Fruit fly (Drosophila melanogaster) whole organism, embryonic: ENCODE measurements around the gene CG3505.

Experiments used
- ATbp ChIP-seq: fragments of 200-800 bp; sonication (Bioruptor generic); optimal IDR thresholded peaks from 2 replicates; lab custom pipeline; 2017; ENCODE audit warnings: missing biosample characterization, mild to moderate bottlenecking, missing genetic modification characterization, missing genetic modification reagents
- CG10431 ChIP-seq: fragments of 200-800 bp; sonication (Bioruptor generic); optimal IDR thresholded peaks from 3 replicates; lab custom pipeline; 2018; ENCODE audit warnings: missing biosample characterization, mild to moderate bottlenecking, missing genetic modification characterization
- CG10543 ChIP-seq: fragments of 200-800 bp; sonication (Bioruptor generic); optimal IDR thresholded peaks from 3 replicates; lab custom pipeline; 2017; ENCODE audit warnings: missing biosample characterization, mild to moderate bottlenecking, missing genetic modification characterization, moderate library complexity
- CG10959 ChIP-seq: fragments of 200-800 bp; sonication (Bioruptor generic); IDR thresholded peaks from 2 replicates; pipeline ENCODE4 v1.3.6; 2022; ENCODE audit warnings: missing biosample characterization, missing genetic modification characterization
- CG12391 ChIP-seq: fragments of 200-800 bp; sonication (Bioruptor generic); optimal IDR thresholded peaks from 3 replicates; lab custom pipeline; 2018; ENCODE audit warnings: missing biosample characterization, mild to moderate bottlenecking, missing genetic modification characterization, moderate library complexity
- CG13894 ChIP-seq: fragments of 200-800 bp; sonication (Bioruptor generic); optimal IDR thresholded peaks from 3 replicates; lab custom pipeline; 2018; ENCODE audit warnings: missing biosample characterization, mild to moderate bottlenecking, missing genetic modification characterization, moderate library complexity
- CG1603 ChIP-seq: fragments of 200-800 bp; sonication (Bioruptor generic); optimal IDR thresholded peaks from 2 replicates; lab custom pipeline; 2019; ENCODE audit warnings: missing biosample characterization, mild to moderate bottlenecking, missing genetic modification characterization, moderate library complexity
- CG16813 ChIP-seq: fragments of 200-800 bp; sonication (Bioruptor generic); IDR thresholded peaks from 3 replicates; pipeline ENCODE4 v1.3.6; 2022; ENCODE audit warnings: missing biosample characterization, missing genetic modification characterization; ENCODE audit not compliant: partially characterized antibody
- CG16863 ChIP-seq: fragments of 200-800 bp; sonication (Bioruptor generic); optimal IDR thresholded peaks from 3 replicates; lab custom pipeline; 2016; ENCODE audit warnings: missing biosample characterization, missing genetic modification characterization
- CG17568 ChIP-seq: fragments of 200-800 bp; sonication (Bioruptor generic); optimal IDR thresholded peaks from 2 replicates; lab custom pipeline; 2018; ENCODE audit warnings: missing biosample characterization, mild to moderate bottlenecking, missing genetic modification characterization, moderate library complexity
- CG18011 ChIP-seq: fragments of 200-800 bp; sonication (Bioruptor generic); optimal IDR thresholded peaks from 2 replicates; lab custom pipeline; 2017; ENCODE audit warnings: missing biosample characterization, missing genetic modification characterization, mild to moderate bottlenecking, moderate library complexity, missing genotype
- CG2116 ChIP-seq: fragments of 200-800 bp; sonication (Bioruptor generic); optimal IDR thresholded peaks from 3 replicates; lab custom pipeline; 2018; ENCODE audit warnings: missing biosample characterization, mild to moderate bottlenecking, missing genetic modification characterization
- CG2712 ChIP-seq: fragments of 200-800 bp; optimal IDR thresholded peaks from 3 replicates; lab custom pipeline; 2019; ENCODE audit warnings: missing biosample characterization, mild to moderate bottlenecking, missing genetic modification characterization, moderate library complexity
- CG4360 ChIP-seq: fragments of 200-800 bp; sonication (Bioruptor generic); IDR thresholded peaks from 2 replicates; pipeline ENCODE4 v1.3.6; 2022; ENCODE audit warnings: missing biosample characterization, missing genetic modification characterization
- CG6791 ChIP-seq: fragments of 200-800 bp; sonication (Bioruptor generic); IDR thresholded peaks from 3 replicates; pipeline ENCODE4 v1.3.6; 2022; ENCODE audit warnings: missing biosample characterization, missing genetic modification characterization; ENCODE audit not compliant: partially characterized antibody
- CG7963 ChIP-seq: fragments of 200-800 bp; sonication (Bioruptor generic); IDR thresholded peaks from 3 replicates; pipeline ENCODE4 v1.3.6; 2022; ENCODE audit warnings: missing biosample characterization, missing genetic modification characterization; ENCODE audit not compliant: partially characterized antibody
- CG9609 ChIP-seq: fragments of 200-800 bp; sonication (Bioruptor generic); optimal IDR thresholded peaks from 3 replicates; lab custom pipeline; 2016; ENCODE audit warnings: missing biosample characterization, missing genetic modification characterization
- CoRest ChIP-seq: fragments of 200-800 bp; sonication (Bioruptor generic); optimal IDR thresholded peaks from 3 replicates; lab custom pipeline; 2018; ENCODE audit warnings: missing biosample characterization, mild to moderate bottlenecking, missing genetic modification characterization, moderate library complexity
- CrebB ChIP-seq: fragments of 200-800 bp; sonication (Bioruptor generic); optimal IDR thresholded peaks from 3 replicates; lab custom pipeline; 2018; ENCODE audit warnings: missing biosample characterization, mild to moderate bottlenecking, missing genetic modification characterization
- Dfd ChIP-seq, 2 experiments: fragments of >200 bp; optimal IDR thresholded peaks; 2 replicates each; lab custom pipeline; 2017; ENCODE audit warnings: missing biosample characterization in 2 of 2, missing genetic modification characterization in 2 of 2
- Elba2 ChIP-seq: fragments of 200-800 bp; sonication (Bioruptor generic); optimal IDR thresholded peaks from 3 replicates; lab custom pipeline; 2016; ENCODE audit warnings: missing biosample characterization, missing genetic modification characterization
- Fer1 ChIP-seq: fragments of 200-800 bp; sonication (Bioruptor generic); optimal IDR thresholded peaks from 2 replicates; lab custom pipeline; 2017; ENCODE audit warnings: missing biosample characterization, mild to moderate bottlenecking, missing genetic modification characterization
- Gsc ChIP-seq: fragments of 200-800 bp; sonication (Bioruptor generic); IDR thresholded peaks from 2 replicates; pipeline ENCODE4 v1.3.6; 2022; ENCODE audit warnings: missing biosample characterization, missing genetic modification characterization
- HLH4C ChIP-seq: fragments of 200-800 bp; sonication (Bioruptor generic); IDR thresholded peaks from 3 replicates; pipeline ENCODE4 v1.3.6; 2022; ENCODE audit warnings: missing biosample characterization, missing genetic modification characterization; ENCODE audit not compliant: partially characterized antibody
- HmgD ChIP-seq: fragments of 200-800 bp; sonication (Bioruptor generic); optimal IDR thresholded peaks from 3 replicates; lab custom pipeline; 2016; ENCODE audit warnings: missing biosample characterization, missing genetic modification characterization
- Lhr ChIP-seq: fragments of 200-800 bp; sonication (Bioruptor generic); optimal IDR thresholded peaks from 3 replicates; lab custom pipeline; 2017; ENCODE audit warnings: mild to moderate bottlenecking, missing biosample characterization, missing genetic modification reagents, missing genetic modification characterization
- Meics ChIP-seq: fragments of 200-800 bp; sonication (Bioruptor generic); optimal IDR thresholded peaks from 2 replicates; lab custom pipeline; 2017; ENCODE audit warnings: missing biosample characterization, mild to moderate bottlenecking, missing genetic modification characterization
- NfI ChIP-seq: fragments of 200-800 bp; sonication (Bioruptor generic); optimal IDR thresholded peaks from 3 replicates; lab custom pipeline; 2018; ENCODE audit warnings: missing biosample characterization, mild to moderate bottlenecking, missing genetic modification characterization, moderate library complexity
- PHDP ChIP-seq: fragments of 200-800 bp; sonication (Bioruptor generic); optimal IDR thresholded peaks from 3 replicates; lab custom pipeline; 2018; ENCODE audit warnings: missing biosample characterization, mild to moderate bottlenecking, missing genetic modification characterization, moderate library complexity
- Rfx ChIP-seq: fragments of 200-800 bp; sonication (Bioruptor generic); IDR thresholded peaks from 2 replicates; pipeline ENCODE4 v1.3.6; 2022; ENCODE audit warnings: missing biosample characterization, missing genetic modification characterization
- al ChIP-seq: fragments of 200-800 bp; sonication (Bioruptor generic); IDR thresholded peaks from 2 replicates; pipeline ENCODE4 v1.3.6; 2022; ENCODE audit warnings: missing biosample characterization, missing genetic modification characterization
- bcd ChIP-seq: fragments of 200-800 bp; sonication (Bioruptor generic); optimal IDR thresholded peaks from 2 replicates; lab custom pipeline; 2017; ENCODE audit warnings: missing biosample characterization, mild to moderate bottlenecking, missing genetic modification characterization
- chinmo ChIP-seq: fragments of 200-800 bp; sonication (Bioruptor generic); IDR thresholded peaks from 4 replicates; pipeline ENCODE4 v1.3.6; 2022; ENCODE audit warnings: missing biosample characterization, missing genetic modification characterization; ENCODE audit not compliant: partially characterized antibody
- cwo ChIP-seq: fragments of 200-800 bp; sonication (Bioruptor generic); optimal IDR thresholded peaks from 3 replicates; lab custom pipeline; 2017; ENCODE audit warnings: missing biosample characterization, missing genetic modification characterization, mild to moderate bottlenecking, moderate library complexity, missing genetic modification reagents
- dan ChIP-seq: fragments of 200-800 bp; sonication (Bioruptor generic); IDR thresholded peaks from 2 replicates; pipeline ENCODE4 v1.3.6; 2022; ENCODE audit warnings: missing biosample characterization, missing genetic modification characterization
- dmrt99B ChIP-seq: fragments of 200-800 bp; sonication (Bioruptor generic); optimal IDR thresholded peaks from 2 replicates; lab custom pipeline; 2018; ENCODE audit warnings: missing biosample characterization, mild to moderate bottlenecking, missing genetic modification characterization, moderate library complexity
- eyg ChIP-seq: fragments of 200-800 bp; sonication (Bioruptor generic); optimal IDR thresholded peaks from 3 replicates; lab custom pipeline; 2016; ENCODE audit warnings: missing biosample characterization, missing genetic modification characterization
- fd102C ChIP-seq: fragments of 200-800 bp; sonication (Bioruptor generic); optimal IDR thresholded peaks from 2 replicates; lab custom pipeline; 2018; ENCODE audit warnings: missing biosample characterization, mild to moderate bottlenecking, missing genetic modification characterization, moderate library complexity
- fd3F ChIP-seq: fragments of 200-800 bp; sonication (Bioruptor generic); optimal IDR thresholded peaks from 2 replicates; lab custom pipeline; 2018; ENCODE audit warnings: missing biosample characterization, mild to moderate bottlenecking, missing genetic modification characterization, moderate library complexity
- gfzf ChIP-seq: fragments of 200-800 bp; sonication (Bioruptor generic); optimal IDR thresholded peaks from 2 replicates; lab custom pipeline; 2016; ENCODE audit warnings: missing biosample characterization, mild to moderate bottlenecking, missing genetic modification characterization, moderate library complexity
- lmd ChIP-seq: fragments of 200-800 bp; sonication (Bioruptor generic); IDR thresholded peaks from 2 replicates; pipeline ENCODE4 v1.3.6; 2022; ENCODE audit warnings: missing biosample characterization, missing genetic modification characterization
- phol ChIP-seq: fragments of 200-800 bp; sonication (Bioruptor generic); optimal IDR thresholded peaks from 3 replicates; lab custom pipeline; 2018; ENCODE audit warnings: missing biosample characterization, mild to moderate bottlenecking, missing genetic modification characterization, moderate library complexity
- scrt ChIP-seq: fragments of 200-800 bp; sonication (Bioruptor generic); optimal IDR thresholded peaks from 2 replicates; lab custom pipeline; 2018; ENCODE audit warnings: missing biosample characterization, mild to moderate bottlenecking, missing genetic modification characterization, moderate library complexity
- sisA ChIP-seq: fragments of 200-800 bp; sonication (Bioruptor generic); IDR thresholded peaks from 2 replicates; pipeline ENCODE4 v1.3.6; 2022; ENCODE audit warnings: missing biosample characterization, missing genetic modification characterization
- vnd ChIP-seq: fragments of 200-800 bp; sonication (Bioruptor generic); IDR thresholded peaks from 3 replicates; pipeline ENCODE4 v1.3.6; 2022; ENCODE audit warnings: missing biosample characterization, missing genetic modification characterization; ENCODE audit not compliant: partially characterized antibody
- z ChIP-seq: fragments of 200-800 bp; sonication (Bioruptor generic); IDR thresholded peaks from 3 replicates; pipeline ENCODE4 v1.3.6; 2022; ENCODE audit warnings: missing biosample characterization, missing genetic modification characterization
- zf30C ChIP-seq: fragments of 200-800 bp; sonication (Bioruptor generic); optimal IDR thresholded peaks from 3 replicates; lab custom pipeline; 2018; ENCODE audit warnings: missing biosample characterization, mild to moderate bottlenecking, missing genetic modification characterization

The CG3505 gene

dm6 chr3R:14656760-14657604, at the start of gene CG3505 (continued):
- TF ChIP-seq CG7963 (GFP tag; lab: Robert Waterston, UW) (0 out of 3 replicates have a peak, but pooled peaks have one; percentile 37), fd102C (GFP tag; lab: Kevin White, UChicago) (no peak), ATbp (GFP tag; lab: Kevin White, UChicago) (peak; percentile 3), sisA (GFP tag; lab: Robert Waterston, UW) (no peak), Rfx (peak; percentile 50), dmrt99B (tag; lab: Kevin White, UChicago) (peak; percentile 55), CG10543 (peak; percentile 72), phol (peak; percentile 45), al (no peak), Dfd (GFP tag; optimal IDR thresholded peaks at IDR 0.05; lab: Kevin White, UChicago) (no peak), Meics (GFP tag; lab: Kevin White, UChicago) (peak; percentile 72), CG17568 (GFP tag; lab: Kevin White, UChicago) (no peak), z (GFP tag; lab: Robert Waterston, UW) (no peak), zf30C (GFP tag; lab: Kevin White, UChicago) (no peak), fd3F (GFP tag; lab: Kevin White, UChicago) (peak; percentile 12), CoRest (tag; lab: Kevin White, UChicago) (peak; percentile 29), CG10431 (GFP tag; lab: Kevin White, UChicago) (no peak), Gsc (GFP tag; lab: Robert Waterston, UW) (no peak), CG6791 (GFP tag; lab: Robert Waterston, UW) (0 out of 3 replicates have a peak, but pooled peaks have one; percentile 38), Fer1 (GFP tag; lab: Kevin White, UChicago) (peak; percentile 71), scrt (GFP tag; lab: Kevin White, UChicago) (no peak), vnd (peak; percentile 33; the same call in 1 of the 3 replicates), dan (no peak), CG16813 (peak; percentile 16; the same call in 1 of the 3 replicates), PHDP (tag; lab: Kevin White, UChicago) (peak; percentile 27), CG2116 (GFP tag; lab: Kevin White, UChicago) (peak; percentile 100), chinmo (GFP tag; lab: Robert Waterston, UW) (0 out of 4 replicates have a peak, but pooled peaks have one; percentile 48), CG9609 (GFP tag; lab: Kevin White, UChicago) (no peak), Lhr (GFP tag; lab: Kevin White, UChicago) (peak; percentile 61), CG2712 (tag; lab: Kevin White, UChicago) (peak; percentile 17), CG1603 (tag; lab: Kevin White, UChicago) (peak; percentile 60), NfI (GFP tag; lab: Kevin White, UChicago) (peak; percentile 49), CG12391 (tag; lab: Kevin White, UChicago) (peak; percentile 27), HLH4C (GFP tag; lab: Robert Waterston, UW) (peak; percentile 47; the same call in 2 of the 3 replicates), eyg (peak; percentile 29), lmd (peak; percentile 14; the same call in 1 of the 2 replicates), Elba2 (GFP tag; lab: Kevin White, UChicago) (no peak), bcd (GFP tag; lab: Kevin White, UChicago) (peak; percentile 30), gfzf (GFP tag; lab: Kevin White, UChicago) (peak; percentile 81), CG13894 (peak; percentile 95), CrebB (tag; lab: Kevin White, UChicago) (peak; percentile 35), HmgD (GFP tag; lab: Kevin White, UChicago) (no peak), cwo (GFP tag; lab: Kevin White, UChicago) (peak; percentile 45), CG10959 (no peak), CG4360 (GFP tag; lab: Robert Waterston, UW) (peak; percentile 49; the same call in 1 of the 2 replicates), CG18011 (peak; percentile 6), CG16863 (GFP tag; lab: Kevin White, UChicago) (peak; percentile 28)
